Fruit fly (Drosophila melanogaster) whole organism, embryonic: Measurements from ENCODE around the gene Orco.

ENCODE experiments used
- BtbVII ChIP-seq: fragments of 200-800 bp; sonication (Bioruptor generic); optimal IDR thresholded peaks from 3 replicates; lab custom pipeline; 2017; ENCODE audit warnings: missing biosample characterization, mild to moderate bottlenecking, missing genetic modification characterization
- CG10543 ChIP-seq: fragments of 200-800 bp; sonication (Bioruptor generic); optimal IDR thresholded peaks from 3 replicates; lab custom pipeline; 2017; ENCODE audit warnings: missing biosample characterization, mild to moderate bottlenecking, missing genetic modification characterization, moderate library complexity
- CG1233 ChIP-seq: fragments of 200-800 bp; sonication (Bioruptor generic); optimal IDR thresholded peaks from 4 replicates; lab custom pipeline; 2018; ENCODE audit warnings: missing biosample characterization, mild to moderate bottlenecking, missing genetic modification characterization
- CG2712 ChIP-seq: fragments of 200-800 bp; optimal IDR thresholded peaks from 3 replicates; lab custom pipeline; 2019; ENCODE audit warnings: missing biosample characterization, mild to moderate bottlenecking, missing genetic modification characterization, moderate library complexity
- CG31441 ChIP-seq: fragments of 200-800 bp; sonication (Bioruptor generic); IDR thresholded peaks from 2 replicates; pipeline ENCODE4 v1.3.6; 2022; ENCODE audit warnings: missing biosample characterization, missing genetic modification characterization
- CG32532 ChIP-seq: fragments of 200-800 bp; sonication (Bioruptor generic); IDR thresholded peaks from 2 replicates; pipeline ENCODE4 v1.3.6; 2022; ENCODE audit warnings: missing biosample characterization, missing genetic modification characterization
- CG6813 ChIP-seq: fragments of 200-800 bp; sonication (Bioruptor generic); optimal IDR thresholded peaks from 2 replicates; lab custom pipeline; 2017; ENCODE audit warnings: missing biosample characterization, missing genetic modification characterization, mild to moderate bottlenecking, moderate library complexity, missing genetic modification reagents
- CTCF ChIP-seq: fragments of 200-800 bp; sonication (Bioruptor generic); optimal IDR thresholded peaks from 2 replicates; lab custom pipeline; 2017; ENCODE audit warnings: missing biosample characterization, mild to moderate bottlenecking, missing genetic modification characterization, moderate library complexity
- CrebB ChIP-seq: fragments of 200-800 bp; sonication (Bioruptor generic); optimal IDR thresholded peaks from 3 replicates; lab custom pipeline; 2018; ENCODE audit warnings: missing biosample characterization, mild to moderate bottlenecking, missing genetic modification characterization
- Dfd ChIP-seq, 2 experiments: fragments of >200 bp; optimal IDR thresholded peaks; 2 replicates each; lab custom pipeline; 2017; ENCODE audit warnings: missing biosample characterization in 2 of 2, missing genetic modification characterization in 2 of 2
- E2f1 ChIP-seq: fragments of 200-800 bp; sonication (Bioruptor generic); IDR thresholded peaks from 2 replicates; pipeline ENCODE4 v1.3.6; 2022; ENCODE audit warnings: missing biosample characterization, missing genetic modification characterization
- Eip74EF ChIP-seq, 2 experiments: fragments of 200-800 bp in 1 of 2; fragments of >200 bp in 1 of 2; sonication (Bioruptor generic) in 1 of 2; optimal IDR thresholded peaks; 2 replicates each; lab custom pipeline; 2017 to 2019; ENCODE audit warnings: missing biosample characterization in 2 of 2, missing genetic modification characterization in 2 of 2, mild to moderate bottlenecking in 1 of 2, moderate library complexity in 1 of 2
- Gug ChIP-seq: fragments of 200-800 bp; sonication (Bioruptor generic); IDR thresholded peaks from 4 replicates; pipeline ENCODE4 v1.3.6; 2022; ENCODE audit warnings: missing biosample characterization, missing genetic modification characterization
- HmgD ChIP-seq: fragments of 200-800 bp; sonication (Bioruptor generic); optimal IDR thresholded peaks from 3 replicates; lab custom pipeline; 2016; ENCODE audit warnings: missing biosample characterization, missing genetic modification characterization
- Hsf ChIP-seq: fragments of 200-800 bp; sonication (Bioruptor generic); optimal IDR thresholded peaks from 3 replicates; lab custom pipeline; 2016; ENCODE audit warnings: missing biosample characterization, missing genetic modification characterization
- Lpt ChIP-seq: fragments of >200 bp; optimal IDR thresholded peaks from 2 replicates; lab custom pipeline; 2018; ENCODE audit warnings: missing biosample characterization, missing genetic modification characterization
- MESR4 ChIP-seq: fragments of 200-800 bp; sonication (Bioruptor generic); optimal IDR thresholded peaks from 2 replicates; lab custom pipeline; 2018; ENCODE audit warnings: missing biosample characterization, mild to moderate bottlenecking, missing genetic modification characterization, moderate library complexity
- Max ChIP-seq: fragments of 200-800 bp; sonication (Bioruptor generic); optimal IDR thresholded peaks from 2 replicates; lab custom pipeline; 2016; ENCODE audit warnings: missing biosample characterization, mild to moderate bottlenecking, missing genetic modification characterization
- NfI ChIP-seq: fragments of 200-800 bp; sonication (Bioruptor generic); optimal IDR thresholded peaks from 3 replicates; lab custom pipeline; 2018; ENCODE audit warnings: missing biosample characterization, mild to moderate bottlenecking, missing genetic modification characterization, moderate library complexity
- Ravus ChIP-seq: fragments of 200-800 bp; sonication (Bioruptor generic); IDR thresholded peaks from 2 replicates; pipeline ENCODE4 v1.3.6; 2022; ENCODE audit warnings: missing biosample characterization, missing genetic modification characterization
- Rx ChIP-seq: fragments of 200-800 bp; sonication (Bioruptor generic); IDR thresholded peaks from 2 replicates; pipeline ENCODE4 v1.3.6; 2022; ENCODE audit warnings: missing biosample characterization, missing genetic modification characterization
- Sin3A ChIP-seq: fragments of >200 bp; optimal IDR thresholded peaks from 2 replicates; lab custom pipeline; 2018
- Six4 ChIP-seq: fragments of 200-800 bp; sonication (Bioruptor generic); optimal IDR thresholded peaks from 2 replicates; lab custom pipeline; 2016; ENCODE audit warnings: missing biosample characterization, missing genetic modification characterization
- Stat92E ChIP-seq, 3 experiments: fragments of >200 bp in 2 of 3; fragments of 200-800 bp in 1 of 3; sonication (Bioruptor generic) in 1 of 3; optimal IDR thresholded peaks; 2 replicates each; lab custom pipeline; 2017 to 2019; ENCODE audit warnings: missing biosample characterization in 3 of 3, missing genetic modification characterization in 3 of 3, mild to moderate bottlenecking in 1 of 3, moderate library complexity in 1 of 3
- Trl ChIP-seq, 3 experiments: fragments of >200 bp in 2 of 3; fragments of 200-800 bp in 1 of 3; sonication (Bioruptor generic) in 1 of 3; optimal IDR thresholded peaks; 2 replicates in 1 of 3; 3 replicates in 2 of 3; lab custom pipeline; 2016 to 2017; ENCODE audit warnings: missing biosample characterization in 1 of 3, missing genetic modification characterization in 1 of 3
- al ChIP-seq: fragments of 200-800 bp; sonication (Bioruptor generic); IDR thresholded peaks from 2 replicates; pipeline ENCODE4 v1.3.6; 2022; ENCODE audit warnings: missing biosample characterization, missing genetic modification characterization
- ara ChIP-seq: fragments of 200-800 bp; sonication (Bioruptor generic); IDR thresholded peaks from 2 replicates; pipeline ENCODE4 v1.3.6; 2022; ENCODE audit warnings: missing biosample characterization, missing genetic modification characterization
- bbx ChIP-seq: fragments of 200-800 bp; sonication (Bioruptor generic); IDR thresholded peaks from 2 replicates; pipeline ENCODE4 v1.3.6; 2022; ENCODE audit warnings: missing biosample characterization, missing genetic modification characterization; ENCODE audit not compliant: partially characterized antibody
- cg ChIP-seq: fragments of 200-800 bp; sonication (Bioruptor generic); optimal IDR thresholded peaks from 3 replicates; lab custom pipeline; 2019; ENCODE audit warnings: missing biosample characterization, mild to moderate bottlenecking, missing genetic modification characterization, moderate library complexity
- chif ChIP-seq, 2 experiments: fragments of 200-800 bp; sonication (Bioruptor generic); optimal IDR thresholded peaks; 3 replicates each; lab custom pipeline; 2016; ENCODE audit warnings: missing biosample characterization in 2 of 2, missing genetic modification characterization in 2 of 2
- chn ChIP-seq: fragments of 200-800 bp; sonication (Bioruptor generic); optimal IDR thresholded peaks from 2 replicates; lab custom pipeline; 2016; ENCODE audit warnings: missing biosample characterization, missing genetic modification characterization
- croc ChIP-seq: fragments of 200-800 bp; sonication (Bioruptor generic); conservative IDR thresholded peaks from 3 replicates; pipeline ENCODE4 v1.3.6; 2022; ENCODE audit warnings: missing biosample characterization, missing genetic modification characterization
- crp ChIP-seq, 2 experiments: fragments of 200-800 bp; sonication (Bioruptor generic); optimal IDR thresholded peaks; 2 replicates in 1 of 2; 3 replicates in 1 of 2; lab custom pipeline; 2017; ENCODE audit warnings: missing biosample characterization in 2 of 2, missing genetic modification characterization in 2 of 2, mild to moderate bottlenecking in 1 of 2, moderate library complexity in 1 of 2
- ems ChIP-seq: fragments of 200-800 bp; sonication (Bioruptor generic); optimal IDR thresholded peaks from 3 replicates; lab custom pipeline; 2016; ENCODE audit warnings: missing biosample characterization, missing genetic modification characterization
- eve ChIP-seq, 2 experiments: fragments of >200 bp; optimal IDR thresholded peaks; 2 replicates each; lab custom pipeline; 2017; ENCODE audit warnings: missing biosample characterization in 2 of 2, missing genetic modification characterization in 2 of 2
- eyg ChIP-seq: fragments of 200-800 bp; sonication (Bioruptor generic); optimal IDR thresholded peaks from 3 replicates; lab custom pipeline; 2016; ENCODE audit warnings: missing biosample characterization, missing genetic modification characterization
- fu2 ChIP-seq: fragments of 200-800 bp; sonication (Bioruptor generic); optimal IDR thresholded peaks from 2 replicates; lab custom pipeline; 2016; ENCODE audit warnings: missing biosample characterization, missing genetic modification characterization
- gcm ChIP-seq: fragments of 200-800 bp; sonication (Bioruptor generic); optimal IDR thresholded peaks from 2 replicates; lab custom pipeline; 2019; ENCODE audit warnings: missing biosample characterization, mild to moderate bottlenecking, missing genetic modification characterization, moderate library complexity
- gro ChIP-seq: fragments of 200-800 bp; sonication (Bioruptor generic); optimal IDR thresholded peaks from 2 replicates; lab custom pipeline; 2016; ENCODE audit warnings: missing biosample characterization, missing genetic modification characterization
- hkb ChIP-seq, 2 experiments: fragments of 200-800 bp in 1 of 2; fragments of >200 bp in 1 of 2; sonication (Bioruptor generic) in 1 of 2; IDR thresholded peaks in 1 of 2; optimal IDR thresholded peaks in 1 of 2; 2 replicates each; pipeline versions ENCODE4 v1.3.6 to Lab custom; 2017 to 2022; ENCODE audit warnings: missing biosample characterization in 1 of 2, missing genetic modification characterization in 1 of 2
- kah ChIP-seq: fragments of 200-800 bp; sonication (Bioruptor generic); optimal IDR thresholded peaks from 2 replicates; lab custom pipeline; 2018; ENCODE audit warnings: missing biosample characterization, mild to moderate bottlenecking, missing genetic modification characterization
- oc ChIP-seq: fragments of 200-800 bp; sonication (Bioruptor generic); optimal IDR thresholded peaks from 2 replicates; lab custom pipeline; 2018; ENCODE audit warnings: missing biosample characterization, mild to moderate bottlenecking, missing genetic modification characterization, moderate library complexity
- sima ChIP-seq: fragments of 200-800 bp; sonication (Bioruptor generic); optimal IDR thresholded peaks from 2 replicates; lab custom pipeline; 2016; ENCODE audit warnings: missing biosample characterization, missing genetic modification characterization
- ssp ChIP-seq: fragments of 200-800 bp; sonication (Bioruptor generic); IDR thresholded peaks from 2 replicates; pipeline ENCODE4 v1.3.6; 2022; ENCODE audit warnings: missing biosample characterization, missing genetic modification characterization
- stwl ChIP-seq: fragments of 200-800 bp; sonication (Bioruptor generic); optimal IDR thresholded peaks from 3 replicates; lab custom pipeline; 2018; ENCODE audit warnings: missing biosample characterization, mild to moderate bottlenecking, missing genetic modification characterization, moderate library complexity
- tio ChIP-seq: fragments of 200-800 bp; sonication (Bioruptor generic); optimal IDR thresholded peaks from 2 replicates; lab custom pipeline; 2017; ENCODE audit warnings: missing biosample characterization, missing genetic modification characterization, inconsistent platforms
- tll ChIP-seq, 2 experiments: fragments of 200-800 bp in 1 of 2; fragments of >200 bp in 1 of 2; sonication (Bioruptor generic) in 1 of 2; optimal IDR thresholded peaks; 2 replicates each; lab custom pipeline; 2017 to 2019; ENCODE audit warnings: missing biosample characterization in 2 of 2, missing genetic modification characterization in 2 of 2, mild to moderate bottlenecking in 1 of 2, moderate library complexity in 1 of 2
- z ChIP-seq: fragments of 200-800 bp; sonication (Bioruptor generic); IDR thresholded peaks from 3 replicates; pipeline ENCODE4 v1.3.6; 2022; ENCODE audit warnings: missing biosample characterization, missing genetic modification characterization
- zfh2 ChIP-seq: fragments of 200-800 bp; sonication (Bioruptor generic); optimal IDR thresholded peaks from 2 replicates; lab custom pipeline; 2016; ENCODE audit warnings: missing biosample characterization, missing genetic modification characterization

Orco gene

dm6 chr3R:5368170-5368781 lies 43.9 kb downstream of the Orco start, which contains the start of gene Cerk (continued):
- TF ChIP-seq zfh2 (GFP tag; lab: Kevin White, UChicago) (peak; percentile 36), cg (no peak), stwl (tag; lab: Kevin White, UChicago) (peak; percentile 74), Gug (GFP tag; lab: Robert Waterston, UW) (no peak), Rx (GFP tag; lab: Robert Waterston, UW) (no peak), tll (GFP tag; optimal IDR thresholded peaks at IDR 0.05; lab: Kevin White, UChicago) (no peak), E2f1 (GFP tag; lab: Robert Waterston, UW) (peak; percentile 6; the same call in 1 of the 2 replicates), crp (GFP tag; optimal IDR thresholded peaks at IDR 0.05; lab: Kevin White, UChicago) (peak in 1 of 2 experiments; percentile 45), fu2 (GFP tag; lab: Kevin White, UChicago) (no peak), CG32532 (GFP tag; lab: Robert Waterston, UW) (peak; percentile 64), HmgD (GFP tag; lab: Kevin White, UChicago) (peak; percentile 71), eyg (GFP tag; lab: Kevin White, UChicago) (peak; percentile 59), Ravus (no peak), BtbVII (no peak), kah (GFP tag; lab: Kevin White, UChicago) (peak; percentile 55), eve (GFP tag; optimal IDR thresholded peaks at IDR 0.05; lab: Kevin White, UChicago) (no peak), Lpt (GFP tag; lab: Kevin White, UChicago) (no peak), Dfd (GFP tag; optimal IDR thresholded peaks at IDR 0.05; lab: Kevin White, UChicago) (no peak), Eip74EF (GFP tag; optimal IDR thresholded peaks at IDR 0.05; lab: Kevin White, UChicago) (peak in 1 of 2 experiments; percentile 66), CG6813 (GFP tag; lab: Kevin White, UChicago) (no peak), gcm (GFP tag; lab: Kevin White, UChicago) (no peak), bbx (GFP tag; lab: Robert Waterston, UW) (peak; percentile 57), Sin3A (lab: Kevin White, UChicago) (peak; percentile 70), Trl (optimal IDR thresholded peaks at IDR 0.05; lab: Kevin White, UChicago) (no peak), Trl (GFP tag; optimal IDR thresholded peaks at IDR 0.05; lab: Kevin White, UChicago) (peak; percentile 57), chn (GFP tag; lab: Kevin White, UChicago) (peak; percentile 69), oc (no peak), ems (peak; percentile 24), MESR4 (peak; percentile 61), ssp (GFP tag; lab: Robert Waterston, UW) (peak; percentile 81), sima (no peak), CG31441 (peak; percentile 36; the same call in 1 of the 2 replicates), CG1233 (GFP tag; lab: Kevin White, UChicago) (peak; percentile 13), gro (GFP tag; lab: Kevin White, UChicago) (peak; percentile 38), chif (GFP tag; optimal IDR thresholded peaks at IDR 0.05; lab: Kevin White, UChicago) (peak in 1 of 2 experiments; percentile 30), CG2712 (tag; lab: Kevin White, UChicago) (peak; percentile 42), Max (GFP tag; lab: Kevin White, UChicago) (no peak), Six4 (GFP tag; lab: Kevin White, UChicago) (no peak), al (GFP tag; lab: Robert Waterston, UW) (peak; percentile 41; the same call in 1 of the 2 replicates), NfI (GFP tag; lab: Kevin White, UChicago) (peak; percentile 42), Stat92E (GFP tag; optimal IDR thresholded peaks at IDR 0.05; lab: Kevin White, UChicago) (peak in 1 of 3 experiments; percentile 68), tio (GFP tag; lab: Kevin White, UChicago) (no peak), CG10543 (GFP tag; lab: Kevin White, UChicago) (no peak), Hsf (peak; percentile 24), z (no peak), CrebB (peak; percentile 6), ara (GFP tag; lab: Robert Waterston, UW) (peak; percentile 14; the same call in 1 of the 2 replicates), CTCF (no peak), hkb (optimal IDR thresholded peaks at IDR 0.05; lab: Kevin White, UChicago) (no peak), hkb (GFP tag; IDR thresholded peaks at IDR 0.05; lab: Robert Waterston, UW) (no peak), croc (GFP tag; lab: Robert Waterston, UW) (no peak)
